Worm (Caenorhabditis elegans) whole organism, late embryonic: Measurements from ENCODE around the gene F17E9.2.

Experiments used
- C08G9.2 ChIP-seq: sonication (generic microtip); optimal IDR thresholded peaks from 2 replicates; lab custom pipeline; 2016; ENCODE audit warnings: mild to moderate bottlenecking, missing genetic modification characterization, moderate library complexity, missing compliant biosample characterization
- C38D4.7 ChIP-seq: fragments of 200-800 bp; sonication (Bioruptor generic); optimal IDR thresholded peaks from 2 replicates; lab custom pipeline; 2018; ENCODE audit warnings: mild to moderate bottlenecking, missing genetic modification characterization, moderate library complexity, missing compliant biosample characterization
- K02D7.2 ChIP-seq: sonication (generic microtip); optimal IDR thresholded peaks from 2 replicates; lab custom pipeline; 2017; ENCODE audit warnings: mild to moderate bottlenecking, missing genetic modification characterization, missing compliant biosample characterization
- K09A11.1 ChIP-seq: sonication (generic microtip); optimal IDR thresholded peaks from 2 replicates; lab custom pipeline; 2017; ENCODE audit warnings: antibody characterized with exemption, mild to moderate bottlenecking, missing genetic modification characterization, missing compliant biosample characterization; ENCODE audit not compliant: insufficient read depth
- T23F11.4 ChIP-seq: fragments of 200-800 bp; sonication (Bioruptor generic); optimal IDR thresholded peaks from 2 replicates; lab custom pipeline; 2018; ENCODE audit warnings: mild to moderate bottlenecking, missing genetic modification characterization, missing compliant biosample characterization
- Y22D7AL.16 ChIP-seq: sonication (generic microtip); optimal IDR thresholded peaks from 2 replicates; lab custom pipeline; 2016; ENCODE audit warnings: missing genetic modification characterization, missing compliant biosample characterization
- ahr-1 ChIP-seq: sonication (generic microtip); optimal IDR thresholded peaks from 2 replicates; lab custom pipeline; 2016; ENCODE audit warnings: missing genetic modification characterization, missing compliant biosample characterization
- ama-1 ChIP-seq: fragments of 150-350 bp; optimal IDR thresholded peaks from 2 replicates; lab custom pipeline; 2014
- ceh-22 ChIP-seq: sonication (generic microtip); optimal IDR thresholded peaks from 2 replicates; lab custom pipeline; 2017; ENCODE audit warnings: missing biosample characterization, missing genetic modification characterization
- ceh-24 ChIP-seq: sonication (generic microtip); optimal IDR thresholded peaks from 2 replicates; lab custom pipeline; 2016; ENCODE audit warnings: mild to moderate bottlenecking, missing genetic modification characterization, missing compliant biosample characterization
- ceh-30 ChIP-seq: fragments of 150-350 bp; optimal IDR thresholded peaks from 2 replicates; lab custom pipeline; 2014; ENCODE audit warnings: missing biosample characterization, missing genetic modification characterization
- ceh-45 ChIP-seq: fragments of 200-800 bp; sonication (Bioruptor generic); IDR thresholded peaks from 2 replicates; pipeline ENCODE4 v1.3.6; 2022; ENCODE audit warnings: missing genetic modification reagents, missing genetic modification characterization, missing compliant biosample characterization
- ceh-48 ChIP-seq: sonication (generic microtip); optimal IDR thresholded peaks from 2 replicates; lab custom pipeline; 2016; ENCODE audit warnings: missing genetic modification characterization, inconsistent platforms, missing compliant biosample characterization
- ceh-6 ChIP-seq: fragments of 200-800 bp; sonication (Bioruptor generic); optimal IDR thresholded peaks from 2 replicates; lab custom pipeline; 2018; ENCODE audit warnings: mild to moderate bottlenecking, missing genetic modification characterization, missing compliant biosample characterization
- dmd-4 ChIP-seq: sonication (generic microtip); optimal IDR thresholded peaks from 2 replicates; lab custom pipeline; 2016; ENCODE audit warnings: borderline replicate concordance, missing genetic modification characterization, missing compliant biosample characterization
- dve-1 ChIP-seq: sonication (generic microtip); optimal IDR thresholded peaks from 2 replicates; lab custom pipeline; 2017; ENCODE audit warnings: antibody characterized with exemption, mild to moderate bottlenecking, missing genetic modification characterization, missing compliant biosample characterization
- elt-4 ChIP-seq: sonication (generic microtip); optimal IDR thresholded peaks from 2 replicates; lab custom pipeline; 2016; ENCODE audit warnings: missing genetic modification characterization, missing compliant biosample characterization
- fax-1 ChIP-seq: sonication (generic microtip); optimal IDR thresholded peaks from 2 replicates; lab custom pipeline; 2016; ENCODE audit warnings: missing genotype, missing genetic modification characterization, missing compliant biosample characterization
- fkh-10 ChIP-seq: fragments of 150-350 bp; optimal IDR thresholded peaks from 2 replicates; lab custom pipeline; 2014; ENCODE audit warnings: missing biosample characterization, missing genetic modification reagents, missing genetic modification characterization
- fkh-6 ChIP-seq: sonication (generic microtip); optimal IDR thresholded peaks from 2 replicates; lab custom pipeline; 2016; ENCODE audit warnings: missing genetic modification characterization, missing compliant biosample characterization
- hlh-13 ChIP-seq: fragments of 200-800 bp; sonication (Bioruptor generic); optimal IDR thresholded peaks from 2 replicates; lab custom pipeline; 2018; ENCODE audit warnings: mild to moderate bottlenecking, missing genetic modification characterization, missing compliant biosample characterization
- hlh-15 ChIP-seq: sonication (generic microtip); optimal IDR thresholded peaks from 2 replicates; lab custom pipeline; 2016; ENCODE audit warnings: missing genetic modification characterization, missing compliant biosample characterization
- hlh-30 ChIP-seq: sonication (generic microtip); optimal IDR thresholded peaks from 2 replicates; lab custom pipeline; 2017; ENCODE audit warnings: antibody characterized with exemption, missing genetic modification characterization, missing compliant biosample characterization; ENCODE audit not compliant: insufficient read depth
- hlh-6 ChIP-seq: sonication (generic microtip); optimal IDR thresholded peaks from 2 replicates; lab custom pipeline; 2016; ENCODE audit warnings: missing genotype, missing genetic modification characterization, missing compliant biosample characterization
- hlh-8 ChIP-seq: sonication (generic microtip); optimal IDR thresholded peaks from 2 replicates; lab custom pipeline; 2016; ENCODE audit warnings: missing genotype, missing genetic modification characterization, missing compliant biosample characterization
- lim-6 ChIP-seq: sonication (generic microtip); optimal IDR thresholded peaks from 2 replicates; lab custom pipeline; 2016; ENCODE audit warnings: missing genetic modification characterization, missing compliant biosample characterization
- nhr-232 ChIP-seq: sonication (generic microtip); optimal IDR thresholded peaks from 2 replicates; lab custom pipeline; 2016; ENCODE audit warnings: missing genetic modification characterization, missing compliant biosample characterization
- npax-4 ChIP-seq: sonication (generic microtip); optimal IDR thresholded peaks from 2 replicates; lab custom pipeline; 2016; ENCODE audit warnings: missing genetic modification characterization, missing compliant biosample characterization
- odd-2 ChIP-seq: sonication (generic microtip); optimal IDR thresholded peaks from 2 replicates; lab custom pipeline; 2017; ENCODE audit warnings: antibody characterized with exemption, mild to moderate bottlenecking, missing genetic modification characterization, missing compliant biosample characterization
- pag-3 ChIP-seq: sonication (generic microtip); optimal IDR thresholded peaks from 2 replicates; lab custom pipeline; 2016; ENCODE audit warnings: missing compliant biosample characterization, missing genetic modification characterization, borderline replicate concordance
- pax-1 ChIP-seq: fragments of 150-350 bp; optimal IDR thresholded peaks from 2 replicates; lab custom pipeline; 2014; ENCODE audit warnings: missing biosample characterization, missing genetic modification characterization
- pha-2 ChIP-seq: sonication (generic microtip); optimal IDR thresholded peaks from 2 replicates; lab custom pipeline; 2017; ENCODE audit warnings: mild to moderate bottlenecking, missing genetic modification characterization, missing compliant biosample characterization
- pha-4 ChIP-seq: fragments of 150-350 bp; optimal IDR thresholded peaks from 2 replicates; lab custom pipeline; 2018; ENCODE audit warnings: missing biosample characterization, missing genetic modification reagents, missing genetic modification characterization
- pqm-1 ChIP-seq: sonication (generic microtip); optimal IDR thresholded peaks from 2 replicates; lab custom pipeline; 2016; ENCODE audit warnings: missing genetic modification characterization, missing compliant biosample characterization
- rnt-1 ChIP-seq: sonication (generic microtip); optimal IDR thresholded peaks from 2 replicates; lab custom pipeline; 2016; ENCODE audit warnings: missing genetic modification characterization, missing compliant biosample characterization
- sox-4 ChIP-seq: sonication (generic microtip); optimal IDR thresholded peaks from 2 replicates; lab custom pipeline; 2017; ENCODE audit warnings: mild to moderate bottlenecking, missing genetic modification characterization, inconsistent platforms, missing compliant biosample characterization
- syd-9 ChIP-seq: sonication (generic microtip); optimal IDR thresholded peaks from 2 replicates; lab custom pipeline; 2016; ENCODE audit warnings: mild to moderate bottlenecking, missing genetic modification characterization, moderate library complexity, missing compliant biosample characterization
- tbx-2 ChIP-seq: sonication (generic microtip); optimal IDR thresholded peaks from 2 replicates; lab custom pipeline; 2016; ENCODE audit warnings: missing genetic modification characterization, missing compliant biosample characterization
- tbx-7 ChIP-seq: sonication (generic microtip); optimal IDR thresholded peaks from 2 replicates; lab custom pipeline; 2016; ENCODE audit warnings: missing genotype, missing genetic modification characterization, missing compliant biosample characterization
- ttx-3 ChIP-seq: sonication (generic microtip); optimal IDR thresholded peaks from 2 replicates; lab custom pipeline; 2016; ENCODE audit warnings: missing genetic modification reagents, missing genetic modification characterization, missing compliant biosample characterization
- unc-3 ChIP-seq, 2 experiments: fragments of 200-800 bp in 1 of 2; sonication (Bioruptor generic) in 1 of 2; sonication (generic microtip) in 1 of 2; conservative IDR thresholded peaks in 1 of 2; optimal IDR thresholded peaks in 1 of 2; 2 replicates each; pipeline versions ENCODE4 v1.3.6 to Lab custom; 2016 to 2022; ENCODE audit warnings: missing compliant biosample characterization in 2 of 2, missing genetic modification characterization in 2 of 2, missing genetic modification reagents in 1 of 2
- unc-42 ChIP-seq: sonication (generic microtip); optimal IDR thresholded peaks from 2 replicates; lab custom pipeline; 2016; ENCODE audit warnings: missing genotype, missing genetic modification characterization, missing compliant biosample characterization
- unc-55 ChIP-seq: sonication (generic microtip); optimal IDR thresholded peaks from 2 replicates; lab custom pipeline; 2017; ENCODE audit warnings: missing biosample characterization, missing genetic modification reagents, missing genetic modification characterization
- ztf-16 ChIP-seq: sonication (generic microtip); optimal IDR thresholded peaks from 2 replicates; lab custom pipeline; 2017; ENCODE audit warnings: missing genetic modification characterization, missing compliant biosample characterization

The F17E9.2 gene

ce11 chrIV:8333034-8333433 is 22.7 kb upstream of the F17E9.2 start:
- no peak for TF ChIP-seq hlh-8 (tag; lab: Kevin White, UChicago)
- TF ChIP-seq, all 69 proteins: peak for 0

- TF ChIP-seq ceh-22 (tag; lab: Kevin White, UChicago): no peak
- TF ChIP-seq ama-1 (lab: Kevin White, UChicago): peak; percentile 35
- TF ChIP-seq npax-4 (tag; lab: Kevin White, UChicago): no peak
Measured at ce11 chrIV:8333554-8333953, 22.1 kb upstream of the F17E9.2 start.

ce11 chrIV:8333954-8333987 is 21.9 kb upstream of the F17E9.2 start, which contains the start of gene his-31:
Gene his-31 (minus strand): TSS chrIV:8333983.
- TF ChIP-seq dmd-4 (tag; lab: Kevin White, UChicago): no peak
- no peak for TF ChIP-seq C08G9.2 (tag; lab: Kevin White, UChicago)
- no peak for TF ChIP-seq K09A11.1 (tag; lab: Kevin White, UChicago)
- TF ChIP-seq ahr-1 (tag; lab: Kevin White, UChicago): no peak
- TF ChIP-seq hlh-6 (tag; lab: Kevin White, UChicago): no peak
- no peak for TF ChIP-seq pag-3 (tag; lab: Kevin White, UChicago)
- TF ChIP-seq fkh-6: no peak
- no peak for TF ChIP-seq elt-4 (tag; lab: Kevin White, UChicago)
- no peak for TF ChIP-seq fkh-10
- TF ChIP-seq ceh-24: no peak
- no peak for TF ChIP-seq pax-1 (tag; lab: Kevin White, UChicago)
- no peak for TF ChIP-seq tbx-2 (tag; lab: Kevin White, UChicago)
- TF ChIP-seq nhr-232 (tag; lab: Kevin White, UChicago): no peak
- no peak for TF ChIP-seq odd-2
- no peak for TF ChIP-seq unc-42 (tag; lab: Kevin White, UChicago)
- TF ChIP-seq ceh-30: no peak

- no peak for TF ChIP-seq pha-4
- TF ChIP-seq ceh-30: no peak
- TF ChIP-seq syd-9: no peak
- no peak for TF ChIP-seq ceh-22 (tag; lab: Kevin White, UChicago)
- peak; percentile 83 for TF ChIP-seq hlh-30 (tag; lab: Kevin White, UChicago)
- TF ChIP-seq lim-6 (tag; lab: Kevin White, UChicago): no peak
- no peak for TF ChIP-seq elt-4 (tag; lab: Kevin White, UChicago)
- peak; percentile 34 for TF ChIP-seq rnt-1 (tag; lab: Kevin White, UChicago)
- TF ChIP-seq unc-55 (GFP tag; lab: Kevin White, UChicago): peak; percentile 19
- TF ChIP-seq C08G9.2 (tag; lab: Kevin White, UChicago): peak; percentile 24
- TF ChIP-seq C38D4.7 (GFP tag; lab: Kevin White, UChicago): no peak
- TF ChIP-seq T23F11.4: no peak
- peak; percentile 34 for TF ChIP-seq dve-1 (tag; lab: Kevin White, UChicago)
- no peak for TF ChIP-seq dmd-4 (tag; lab: Kevin White, UChicago)
- TF ChIP-seq ceh-48 (tag; lab: Kevin White, UChicago): no peak
- peak; percentile 89 for TF ChIP-seq ama-1 (lab: Kevin White, UChicago)
- no peak for TF ChIP-seq K02D7.2 (tag; lab: Kevin White, UChicago)
- peak; percentile 35 for TF ChIP-seq pha-2 (tag; lab: Kevin White, UChicago)
- TF ChIP-seq ztf-16 (tag; lab: Kevin White, UChicago): peak; percentile 66
- no peak for TF ChIP-seq nhr-232 (tag; lab: Kevin White, UChicago)
- TF ChIP-seq Y22D7AL.16 (tag; lab: Kevin White, UChicago): no peak
- no peak for TF ChIP-seq ceh-24
- TF ChIP-seq odd-2: no peak
- TF ChIP-seq tbx-7 (tag; lab: Kevin White, UChicago): peak; percentile 79
- no peak for TF ChIP-seq unc-3 (GFP tag; conservative IDR thresholded peaks at IDR 0.05; lab: Robert Waterston, UW)
- TF ChIP-seq unc-3 (tag; optimal IDR thresholded peaks at IDR 0.05; lab: Kevin White, UChicago): no peak
- no peak for TF ChIP-seq hlh-15 (tag; lab: Kevin White, UChicago)
- TF ChIP-seq tbx-2 (tag; lab: Kevin White, UChicago): peak; percentile 81
- TF ChIP-seq unc-42 (tag; lab: Kevin White, UChicago): no peak
- no peak for TF ChIP-seq fax-1 (tag; lab: Kevin White, UChicago)
- no peak for TF ChIP-seq pqm-1 (tag; lab: Kevin White, UChicago)
- TF ChIP-seq ceh-6 (GFP tag; lab: Kevin White, UChicago): no peak
- TF ChIP-seq pax-1 (tag; lab: Kevin White, UChicago): peak; percentile 85
- no peak for TF ChIP-seq hlh-13 (GFP tag; lab: Kevin White, UChicago)
- TF ChIP-seq ceh-45: no peak
- TF ChIP-seq ttx-3 (tag; lab: Kevin White, UChicago): no peak
- no peak for TF ChIP-seq sox-4 (tag; lab: Kevin White, UChicago)
Measured at ce11 chrIV:8333988-8334863, 21.5 kb upstream of the F17E9.2 start, which contains the start of gene his-32. Gene his-32 (plus strand): TSS chrIV:8334305.
